Fruit fly (Drosophila melanogaster) whole organism: ENCODE results near the gene eff.

Source experiments
- CG8478 ChIP-seq: fragments of >200 bp; optimal IDR thresholded peaks from 2 replicates; lab custom pipeline; 2018; ENCODE audit warnings: inconsistent platforms
- Dll ChIP-seq: fragments of >200 bp; optimal IDR thresholded peaks from 2 replicates; lab custom pipeline; 2017
- EcR ChIP-seq, 2 experiments: fragments of >200 bp; optimal IDR thresholded peaks; 2 replicates each; lab custom pipeline; 2017; ENCODE audit warnings: missing biosample characterization in 2 of 2, missing genetic modification characterization in 2 of 2, missing genetic modification reagents in 2 of 2
- pan ChIP-seq: fragments of >200 bp; optimal IDR thresholded peaks from 2 replicates; lab custom pipeline; 2017
- psq ChIP-seq: fragments of >200 bp; optimal IDR thresholded peaks from 2 replicates; lab custom pipeline; 2017
- usp ChIP-seq: fragments of >200 bp; optimal IDR thresholded peaks from 2 replicates; lab custom pipeline; 2017; ENCODE audit warnings: missing biosample characterization, missing genetic modification characterization, mixed read lengths

eff gene

DNA sequence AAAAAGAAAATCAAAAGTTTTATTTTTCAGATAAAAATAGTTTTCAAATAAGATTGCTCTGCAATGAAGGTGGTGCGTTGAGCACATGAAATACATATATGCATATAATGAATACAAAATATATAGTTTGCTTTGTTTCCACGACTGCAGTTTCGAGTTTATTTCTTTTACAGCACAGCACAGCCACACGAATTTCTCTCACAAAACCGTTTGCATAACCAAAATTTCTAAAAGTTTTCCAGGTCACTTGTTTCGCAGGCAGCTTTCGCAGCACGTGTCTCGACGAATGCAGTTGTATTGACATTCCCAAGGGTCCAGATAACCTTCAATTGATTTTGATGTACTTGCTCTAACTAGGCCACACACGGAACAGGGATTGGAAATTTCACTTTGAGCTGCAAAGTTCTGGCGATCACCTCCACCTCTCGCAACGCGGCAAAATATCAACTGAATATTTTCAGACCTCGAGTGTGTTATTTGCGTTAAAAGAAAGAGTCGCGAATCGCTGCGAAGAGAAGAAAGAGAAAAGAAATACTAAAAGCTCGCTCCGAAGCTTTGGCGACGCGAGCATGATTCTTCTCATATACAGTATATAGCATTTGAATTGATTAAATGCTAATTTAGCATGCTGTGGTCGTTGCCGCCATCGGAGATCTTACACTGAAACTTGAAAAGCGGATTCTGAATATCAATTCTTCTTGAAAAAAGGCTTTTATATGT lies 9.9 kb downstream of the eff start, which contains the start of gene CG7530:
TSS of gene CG7530 (minus strand) at position 449 of the 720 bp plus-strand sequence.
- TF ChIP-seq CG8478 (no peak), pan (lab: Kevin White, UChicago) (no peak), Dll (lab: Kevin White, UChicago) (no peak), psq (no peak), usp (no peak), EcR (GFP tag; optimal IDR thresholded peaks at IDR 0.05; lab: Kevin White, UChicago) (no peak)

DNA sequence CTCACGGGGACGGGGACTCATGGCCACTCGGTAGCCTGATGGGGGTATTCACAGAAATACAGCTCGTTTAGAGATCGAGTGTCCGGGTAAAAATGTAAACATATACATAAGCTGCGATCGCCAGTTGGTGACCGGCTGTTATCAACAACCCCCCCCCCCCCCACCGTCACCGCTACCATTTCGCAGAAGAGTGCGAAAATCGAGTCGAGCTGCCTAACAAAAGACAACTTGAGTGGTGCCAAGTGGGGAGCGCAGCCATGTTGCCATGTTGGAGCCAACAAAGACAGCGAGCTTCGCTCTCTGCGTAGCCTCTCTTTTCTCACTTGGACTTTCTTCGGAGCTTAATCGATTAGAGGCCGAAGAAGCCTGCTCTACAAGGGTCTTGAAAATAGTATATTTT lies 10.5 kb downstream of the eff start:
- TF ChIP-seq pan (lab: Kevin White, UChicago) (no peak), usp (no peak), psq (no peak), EcR (GFP tag; optimal IDR thresholded peaks at IDR 0.05; lab: Kevin White, UChicago) (no peak), Dll (lab: Kevin White, UChicago) (no peak), CG8478 (no peak)

DNA sequence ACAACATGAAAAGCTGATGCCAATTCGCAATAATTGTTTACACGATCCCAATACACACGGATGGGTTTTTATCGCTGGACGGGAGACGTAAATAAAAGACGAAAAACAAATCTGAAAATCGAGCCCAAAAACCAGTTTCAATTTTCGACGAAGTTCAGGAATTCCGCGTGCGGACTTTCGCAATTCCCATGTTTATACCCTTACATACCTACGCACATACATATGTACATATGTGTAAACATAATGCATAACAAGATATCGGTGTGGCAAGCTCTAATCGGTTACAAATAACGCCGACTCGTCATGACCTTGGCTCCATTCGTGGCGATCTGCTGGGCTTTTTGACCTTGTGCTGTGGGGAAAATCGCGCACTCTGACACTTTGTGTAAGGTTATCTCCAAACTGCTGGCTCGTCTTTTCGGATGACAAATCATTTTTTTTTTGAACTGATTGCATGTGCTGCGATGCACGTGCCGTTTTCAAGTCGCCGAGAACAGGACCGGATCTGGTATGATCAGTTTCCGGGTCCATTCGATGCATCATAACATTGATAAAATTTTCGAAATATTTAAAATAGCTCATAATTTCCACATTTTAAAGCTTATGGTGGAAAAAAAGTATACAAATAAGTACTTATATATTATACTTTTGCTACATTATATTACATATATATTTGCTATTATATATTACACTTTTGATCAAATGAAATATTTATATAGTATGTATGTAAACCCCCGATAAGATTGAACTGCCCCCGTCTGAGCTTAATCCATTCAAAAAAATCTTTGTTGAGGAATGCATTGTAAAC lies 11.2 kb downstream of the eff start:
- TF ChIP-seq CG8478 (no peak), Dll (lab: Kevin White, UChicago) (no peak), pan (lab: Kevin White, UChicago) (no peak), usp (no peak), psq (no peak), EcR (GFP tag; optimal IDR thresholded peaks at IDR 0.05; lab: Kevin White, UChicago) (no peak)

- TF ChIP-seq EcR (GFP tag; optimal IDR thresholded peaks at IDR 0.05; lab: Kevin White, UChicago) (no peak), usp (no peak), psq (no peak), Dll (lab: Kevin White, UChicago) (no peak), CG8478 (no peak), pan (lab: Kevin White, UChicago) (no peak)
Observed at dm6 chr3R:14728713-14729685, 12.1 kb downstream of the eff start.

dm6 chr3R:14724501-14724859 lies 16.6 kb downstream of the eff start:
- TF ChIP-seq CG8478 = no peak
- TF ChIP-seq psq = no peak
- TF ChIP-seq Dll (lab: Kevin White, UChicago) = no peak
- TF ChIP-seq EcR (GFP tag; optimal IDR thresholded peaks at IDR 0.05; lab: Kevin White, UChicago) = no peak
- TF ChIP-seq pan (lab: Kevin White, UChicago) = no peak
- no peak for TF ChIP-seq usp

DNA sequence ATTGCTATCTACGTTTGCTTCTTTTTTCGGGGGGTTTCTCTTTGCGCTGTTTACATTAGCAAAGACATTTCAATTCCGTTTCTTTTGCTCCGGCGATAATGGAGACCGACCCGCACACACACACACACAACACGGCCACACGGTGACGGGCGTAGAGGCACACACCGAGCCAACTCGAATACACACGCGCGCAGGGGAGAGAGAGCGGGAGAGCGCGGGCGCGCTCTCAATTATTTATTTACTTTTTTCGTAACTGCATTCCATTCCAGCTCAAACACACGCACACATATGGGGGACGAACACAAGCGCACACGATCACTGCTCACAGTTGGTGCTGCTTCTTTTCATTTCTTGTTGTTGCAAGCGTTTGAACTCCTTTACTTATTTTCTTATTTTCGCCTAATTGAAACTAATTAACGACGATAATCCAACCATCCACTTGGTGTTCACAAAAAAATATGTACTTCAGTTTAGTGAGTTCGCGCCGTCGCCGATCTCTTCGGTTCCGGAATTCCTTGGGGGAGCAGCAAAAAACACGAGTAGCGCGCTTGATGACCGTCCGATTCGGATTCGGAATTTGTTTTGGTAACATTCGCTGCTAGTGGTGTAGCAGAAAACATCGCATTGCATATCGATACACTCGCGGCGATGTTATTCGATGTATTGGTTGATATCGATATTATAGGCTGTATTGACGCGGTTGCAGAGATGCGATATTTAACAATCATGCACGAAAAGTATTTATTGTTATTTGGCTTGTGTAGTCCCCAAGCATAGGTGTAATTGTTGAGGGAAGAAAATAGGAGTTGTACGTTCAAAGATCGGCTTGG lies 17.2 kb downstream of the eff start, which contains the start of gene kibra:
TSS of gene kibra (minus strand) at position 591 of the 830 bp plus-strand sequence.
- TF ChIP-seq Dll (lab: Kevin White, UChicago) (peak; percentile 86), pan (lab: Kevin White, UChicago) (no peak)

- TF ChIP-seq EcR (GFP tag; optimal IDR thresholded peaks at IDR 0.05; lab: Kevin White, UChicago) = no peak
- no peak for TF ChIP-seq CG8478
- no peak for TF ChIP-seq pan (lab: Kevin White, UChicago)
- no peak for TF ChIP-seq usp
- TF ChIP-seq Dll (lab: Kevin White, UChicago) = no peak
- TF ChIP-seq psq = no peak
Observed at dm6 chr3R:14723355-14723670, 17.8 kb downstream of the eff start.

- TF ChIP-seq CG8478 (no peak), Dll (lab: Kevin White, UChicago) (peak; percentile 72)
Observed at dm6 chr3R:14721942-14722939, 18.9 kb downstream of the eff start.

dm6 chr3R:14720885-14721284 lies 20.2 kb downstream of the eff start:
- TF ChIP-seq usp (no peak), EcR (GFP tag; optimal IDR thresholded peaks at IDR 0.05; lab: Kevin White, UChicago) (no peak), psq (no peak), Dll (lab: Kevin White, UChicago) (no peak), pan (lab: Kevin White, UChicago) (no peak), CG8478 (no peak)

DNA sequence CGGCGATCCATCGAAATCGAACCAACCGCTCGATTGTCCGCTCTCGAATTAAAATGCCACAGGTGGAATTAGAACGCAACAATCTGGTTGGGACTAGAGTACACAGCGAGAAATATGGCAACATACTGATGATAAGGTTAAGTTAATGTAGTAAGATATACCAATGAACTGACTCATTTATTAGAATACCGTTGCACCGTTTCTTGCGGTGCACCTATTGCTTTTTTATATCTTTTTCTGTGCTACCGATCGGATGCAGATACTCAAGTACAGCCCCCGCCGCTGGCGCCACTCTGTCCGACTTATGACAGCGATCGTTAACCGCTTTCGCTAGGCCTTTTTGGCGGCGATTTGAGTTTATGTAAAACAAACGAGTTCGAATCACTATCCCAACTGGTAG lies 21.0 kb downstream of the eff start:
- no peak for TF ChIP-seq CG8478
- no peak for TF ChIP-seq pan (lab: Kevin White, UChicago)
- TF ChIP-seq usp = no peak
- TF ChIP-seq psq = no peak
- no peak for TF ChIP-seq EcR (GFP tag; optimal IDR thresholded peaks at IDR 0.05; lab: Kevin White, UChicago)
- no peak for TF ChIP-seq Dll (lab: Kevin White, UChicago)
